Fruit fly (Drosophila melanogaster) whole organism, embryonic: ENCODE data around the gene CG9395.
A peak's percentile ranks its signal among the peaks of the same experiment; 100 is the strongest.

Source experiments
- Adf1 ChIP-seq: fragments of 200-800 bp; sonication (Bioruptor generic); IDR thresholded peaks from 2 replicates; pipeline ENCODE4 v1.3.6; 2022; ENCODE audit warnings: missing biosample characterization, missing genetic modification characterization
- Aef1 ChIP-seq: fragments of 200-800 bp; sonication (Bioruptor generic); IDR thresholded peaks from 3 replicates; pipeline ENCODE4 v1.3.6; 2022; ENCODE audit warnings: missing biosample characterization, missing genetic modification characterization
- B-H1 ChIP-seq: fragments of 200-800 bp; sonication (Bioruptor generic); IDR thresholded peaks from 3 replicates; pipeline ENCODE4 v1.3.6; 2022; ENCODE audit warnings: missing biosample characterization, missing genetic modification characterization
- Bgb ChIP-seq: fragments of 200-800 bp; sonication (Bioruptor generic); IDR thresholded peaks from 2 replicates; pipeline ENCODE4 v1.3.6; 2022; ENCODE audit warnings: missing biosample characterization, missing genetic modification characterization; ENCODE audit not compliant: partially characterized antibody
- CG10462 ChIP-seq: fragments of 200-800 bp; sonication (Bioruptor generic); optimal IDR thresholded peaks from 2 replicates; lab custom pipeline; 2016; ENCODE audit warnings: missing biosample characterization, missing genetic modification characterization
- CG11456 ChIP-seq: fragments of 200-800 bp; sonication (Bioruptor generic); IDR thresholded peaks from 3 replicates; pipeline ENCODE4 v1.3.6; 2022; ENCODE audit warnings: missing biosample characterization, missing genetic modification characterization
- CG12236 ChIP-seq: fragments of 200-800 bp; sonication (Bioruptor generic); optimal IDR thresholded peaks from 2 replicates; lab custom pipeline; 2016; ENCODE audit warnings: missing biosample characterization, missing genetic modification characterization
- CG14965 ChIP-seq: fragments of 200-800 bp; sonication (Bioruptor generic); optimal IDR thresholded peaks from 2 replicates; lab custom pipeline; 2016; ENCODE audit warnings: missing biosample characterization, missing genetic modification characterization, borderline replicate concordance
- CG1529 ChIP-seq: fragments of 200-800 bp; sonication (Bioruptor generic); optimal IDR thresholded peaks from 3 replicates; lab custom pipeline; 2018; ENCODE audit warnings: missing biosample characterization, missing genetic modification characterization
- CG1602 ChIP-seq: fragments of 200-800 bp; sonication (Bioruptor generic); optimal IDR thresholded peaks from 3 replicates; lab custom pipeline; 2016; ENCODE audit warnings: missing biosample characterization, missing genetic modification characterization
- CG30403 ChIP-seq: fragments of 200-800 bp; sonication (Bioruptor generic); optimal IDR thresholded peaks from 3 replicates; lab custom pipeline; 2016; ENCODE audit warnings: missing biosample characterization, missing genetic modification characterization
- CG3065 ChIP-seq: fragments of 200-800 bp; sonication (Bioruptor generic); optimal IDR thresholded peaks from 2 replicates; lab custom pipeline; 2016; ENCODE audit warnings: missing biosample characterization, missing genetic modification characterization
- CG3281 ChIP-seq: fragments of 200-800 bp; sonication (Bioruptor generic); optimal IDR thresholded peaks from 3 replicates; lab custom pipeline; 2017; ENCODE audit warnings: missing biosample characterization, mild to moderate bottlenecking, missing genetic modification characterization
- CG7745 ChIP-seq: fragments of 200-800 bp; sonication (Bioruptor generic); optimal IDR thresholded peaks from 2 replicates; lab custom pipeline; 2018; ENCODE audit warnings: missing biosample characterization, mild to moderate bottlenecking, missing genetic modification characterization, moderate library complexity
- CG7839 ChIP-seq: fragments of 200-800 bp; sonication (Bioruptor generic); optimal IDR thresholded peaks from 3 replicates; lab custom pipeline; 2018; ENCODE audit warnings: missing biosample characterization, mild to moderate bottlenecking, missing genetic modification characterization, moderate library complexity
- CG9876 ChIP-seq: fragments of 200-800 bp; sonication (Bioruptor generic); optimal IDR thresholded peaks from 2 replicates; lab custom pipeline; 2016; ENCODE audit warnings: missing biosample characterization, missing genetic modification characterization
- CG9932 ChIP-seq: fragments of 200-800 bp; sonication (Bioruptor generic); IDR thresholded peaks from 2 replicates; pipeline ENCODE4 v1.3.6; 2022; ENCODE audit warnings: missing biosample characterization, missing genetic modification characterization
- D ChIP-seq, 2 experiments: fragments of 200-800 bp in 1 of 2; fragments of >200 bp in 1 of 2; sonication (Bioruptor generic) in 1 of 2; optimal IDR thresholded peaks; 2 replicates in 1 of 2; 3 replicates in 1 of 2; lab custom pipeline; 2017; ENCODE audit warnings: mild to moderate bottlenecking in 1 of 2, missing biosample characterization in 1 of 2, missing genetic modification characterization in 1 of 2, missing genetic modification reagents in 1 of 2
- Dll ChIP-seq: fragments of 200-800 bp; sonication (Bioruptor generic); IDR thresholded peaks from 4 replicates; pipeline ENCODE4 v1.3.6; 2022; ENCODE audit warnings: missing biosample characterization, missing genetic modification characterization; ENCODE audit not compliant: partially characterized antibody
- Ets97D ChIP-seq: fragments of 200-800 bp; sonication (Bioruptor generic); optimal IDR thresholded peaks from 3 replicates; lab custom pipeline; 2016; ENCODE audit warnings: missing biosample characterization, missing genetic modification characterization
- Hey ChIP-seq: fragments of 200-800 bp; sonication (Bioruptor generic); optimal IDR thresholded peaks from 3 replicates; lab custom pipeline; 2018; ENCODE audit warnings: missing biosample characterization, mild to moderate bottlenecking, missing genetic modification characterization
- Lim3 ChIP-seq: fragments of 200-800 bp; sonication (Bioruptor generic); IDR thresholded peaks from 2 replicates; pipeline ENCODE4 v1.3.6; 2022; ENCODE audit warnings: missing biosample characterization, missing genetic modification characterization
- Nf-YA ChIP-seq: fragments of 200-800 bp; sonication (Bioruptor generic); IDR thresholded peaks from 2 replicates; pipeline ENCODE4 v1.3.6; 2022; ENCODE audit warnings: missing biosample characterization, missing genetic modification characterization
- Poxn ChIP-seq: fragments of 200-800 bp; sonication (Bioruptor generic); IDR thresholded peaks from 2 replicates; pipeline ENCODE4 v1.3.6; 2022; ENCODE audit warnings: missing biosample characterization, missing genetic modification characterization
- TFAM ChIP-seq: fragments of 200-800 bp; sonication (Bioruptor generic); optimal IDR thresholded peaks from 2 replicates; lab custom pipeline; 2017; ENCODE audit warnings: missing biosample characterization, missing genetic modification characterization, inconsistent platforms
- Tbp ChIP-seq: fragments of >200 bp; optimal IDR thresholded peaks from 2 replicates; lab custom pipeline; 2018; ENCODE audit warnings: missing biosample characterization, missing genetic modification characterization
- YL-1 ChIP-seq: fragments of 200-800 bp; sonication (Bioruptor generic); optimal IDR thresholded peaks from 3 replicates; lab custom pipeline; 2017; ENCODE audit warnings: missing biosample characterization, mild to moderate bottlenecking, missing genetic modification characterization
- bbx ChIP-seq: fragments of 200-800 bp; sonication (Bioruptor generic); IDR thresholded peaks from 2 replicates; pipeline ENCODE4 v1.3.6; 2022; ENCODE audit warnings: missing biosample characterization, missing genetic modification characterization; ENCODE audit not compliant: partially characterized antibody
- btn ChIP-seq: fragments of 200-800 bp; sonication (Bioruptor generic); optimal IDR thresholded peaks from 2 replicates; lab custom pipeline; 2016; ENCODE audit warnings: missing biosample characterization, missing genetic modification characterization
- chif ChIP-seq, 2 experiments: fragments of 200-800 bp; sonication (Bioruptor generic); optimal IDR thresholded peaks; 3 replicates each; lab custom pipeline; 2016; ENCODE audit warnings: missing biosample characterization in 2 of 2, missing genetic modification characterization in 2 of 2
- dimm ChIP-seq: fragments of 200-800 bp; sonication (Bioruptor generic); IDR thresholded peaks from 2 replicates; pipeline ENCODE4 v1.3.6; 2022; ENCODE audit warnings: missing biosample characterization, missing genetic modification characterization
- dpn ChIP-seq, 2 experiments: fragments of 200-800 bp; sonication (Bioruptor generic); optimal IDR thresholded peaks; 3 replicates each; lab custom pipeline; 2016; ENCODE audit warnings: missing biosample characterization in 2 of 2, missing genetic modification characterization in 2 of 2
- fru ChIP-seq: fragments of >200 bp; optimal IDR thresholded peaks from 2 replicates; lab custom pipeline; 2017
- gem ChIP-seq: fragments of 200-800 bp; sonication (Bioruptor generic); optimal IDR thresholded peaks from 2 replicates; lab custom pipeline; 2019; ENCODE audit warnings: missing biosample characterization, mild to moderate bottlenecking, missing genetic modification characterization, moderate library complexity
- grn ChIP-seq: fragments of 200-800 bp; sonication (Bioruptor generic); optimal IDR thresholded peaks from 3 replicates; lab custom pipeline; 2017; ENCODE audit warnings: missing biosample characterization, missing genetic modification characterization
- her ChIP-seq: fragments of 200-800 bp; sonication (Bioruptor generic); optimal IDR thresholded peaks from 2 replicates; lab custom pipeline; 2016; ENCODE audit warnings: missing biosample characterization, missing genetic modification characterization
- hth ChIP-seq: fragments of >200 bp; optimal IDR thresholded peaks from 2 replicates; lab custom pipeline; 2017; ENCODE audit warnings: inconsistent platforms
- lilli ChIP-seq: fragments of 200-800 bp; sonication (Bioruptor generic); optimal IDR thresholded peaks from 3 replicates; lab custom pipeline; 2016; ENCODE audit warnings: missing biosample characterization, missing genetic modification characterization
- nmo ChIP-seq: fragments of 200-800 bp; sonication (Bioruptor generic); optimal IDR thresholded peaks from 2 replicates; lab custom pipeline; 2018; ENCODE audit warnings: missing biosample characterization, mild to moderate bottlenecking, missing genetic modification characterization, moderate library complexity
- pan ChIP-seq, 4 experiments: fragments of >200 bp in 3 of 4; fragments of 200-800 bp in 1 of 4; sonication (Bioruptor generic) in 1 of 4; optimal IDR thresholded peaks in 3 of 4; IDR thresholded peaks in 1 of 4; 2 replicates each; pipeline versions ENCODE4 v1.3.6 to Lab custom; 2017 to 2022; ENCODE audit warnings: missing biosample characterization in 2 of 4, missing genetic modification characterization in 2 of 4, mixed read lengths in 1 of 4
- phol ChIP-seq: fragments of 200-800 bp; sonication (Bioruptor generic); optimal IDR thresholded peaks from 3 replicates; lab custom pipeline; 2018; ENCODE audit warnings: missing biosample characterization, mild to moderate bottlenecking, missing genetic modification characterization, moderate library complexity
- pita ChIP-seq: fragments of 200-800 bp; sonication (Bioruptor generic); optimal IDR thresholded peaks from 2 replicates; lab custom pipeline; 2017; ENCODE audit warnings: missing biosample characterization, mild to moderate bottlenecking, missing genetic modification characterization
- prd ChIP-seq, 3 experiments: fragments of >200 bp in 2 of 3; fragments of 200-800 bp in 1 of 3; sonication (Bioruptor generic) in 1 of 3; optimal IDR thresholded peaks in 2 of 3; IDR thresholded peaks in 1 of 3; 2 replicates in 2 of 3; 3 replicates in 1 of 3; pipeline versions ENCODE4 v1.3.6 to Lab custom; 2017 to 2022; ENCODE audit warnings: missing biosample characterization in 1 of 3, missing genetic modification characterization in 1 of 3
- pros ChIP-seq: fragments of 200-800 bp; sonication (Bioruptor generic); optimal IDR thresholded peaks from 3 replicates; lab custom pipeline; 2019; ENCODE audit warnings: missing biosample characterization, mild to moderate bottlenecking, missing genetic modification characterization, moderate library complexity
- psq ChIP-seq: fragments of 200-800 bp; sonication (Bioruptor generic); optimal IDR thresholded peaks from 2 replicates; lab custom pipeline; 2017; ENCODE audit warnings: missing biosample characterization, missing genetic modification characterization
- pzg ChIP-seq: fragments of 200-800 bp; sonication (Bioruptor generic); optimal IDR thresholded peaks from 3 replicates; lab custom pipeline; 2018; ENCODE audit warnings: missing biosample characterization, mild to moderate bottlenecking, missing genetic modification characterization, moderate library complexity
- ranshi ChIP-seq: fragments of 200-800 bp; sonication (Bioruptor generic); IDR thresholded peaks from 2 replicates; pipeline ENCODE4 v1.3.6; 2022; ENCODE audit warnings: missing biosample characterization, missing genetic modification characterization
- ro ChIP-seq: fragments of 200-800 bp; sonication (Bioruptor generic); IDR thresholded peaks from 2 replicates; pipeline ENCODE4 v1.3.6; 2022; ENCODE audit warnings: missing biosample characterization, missing genetic modification characterization
- salm ChIP-seq: fragments of 200-800 bp; sonication (Bioruptor generic); optimal IDR thresholded peaks from 2 replicates; lab custom pipeline; 2018; ENCODE audit warnings: missing biosample characterization, mild to moderate bottlenecking, missing genetic modification characterization
- stc ChIP-seq: fragments of 200-800 bp; sonication (Bioruptor generic); IDR thresholded peaks from 2 replicates; pipeline ENCODE4 v1.3.6; 2022; ENCODE audit warnings: missing biosample characterization, missing genetic modification characterization

CG9395 gene

dm6 chr2L:13368940-13369339 lies 14.1 kb upstream of the CG9395 start, which contains the start of gene CG31855:
CG31855 (plus strand) TSS chr2L:13369204.
- no peak for TF ChIP-seq Tbp (GFP tag; lab: Kevin White, UChicago)
- TF ChIP-seq prd (optimal IDR thresholded peaks at IDR 0.05; lab: Kevin White, UChicago) = no peak
- TF ChIP-seq prd (GFP tag; IDR thresholded peaks at IDR 0.05; lab: Robert Waterston, UW) = peak; percentile 83
- TF ChIP-seq bbx (GFP tag; lab: Robert Waterston, UW) = no peak
- no peak for TF ChIP-seq btn (GFP tag; lab: Kevin White, UChicago)
- peak; percentile 90 for TF ChIP-seq CG30403 (GFP tag; lab: Kevin White, UChicago)
- TF ChIP-seq CG14965 = no peak
- peak; percentile 80 to 90 for TF ChIP-seq dpn (GFP tag; optimal IDR thresholded peaks at IDR 0.05; lab: Kevin White, UChicago)
- peak; percentile 79 for TF ChIP-seq YL-1 (GFP tag; lab: Kevin White, UChicago)
- peak; percentile 19; the same call in 1 of the 3 replicates for TF ChIP-seq B-H1 (GFP tag; lab: Robert Waterston, UW)
- peak; percentile 28 for TF ChIP-seq Hey (tag; lab: Kevin White, UChicago)
- no peak for TF ChIP-seq Lim3 (GFP tag; lab: Robert Waterston, UW)
- TF ChIP-seq salm (tag; lab: Kevin White, UChicago) = peak; percentile 36
- no peak for TF ChIP-seq grn
- TF ChIP-seq pan (optimal IDR thresholded peaks at IDR 0.05; lab: Kevin White, UChicago) = no peak
- TF ChIP-seq pan (GFP tag; optimal IDR thresholded peaks at IDR 0.05 in 1 of 2, IDR thresholded peaks at IDR 0.05 in 1 of 2) = peak in 1 of 2 experiments; percentile 88
- TF ChIP-seq Poxn (GFP tag; lab: Robert Waterston, UW) = peak; percentile 41; the same call in 1 of the 2 replicates
- peak; percentile 15 for TF ChIP-seq CG9876
- TF ChIP-seq Adf1 (GFP tag; lab: Robert Waterston, UW) = no peak; the same call in 1 of the 2 replicates
- peak; percentile 76 for TF ChIP-seq stc (GFP tag; lab: Robert Waterston, UW)
- TF ChIP-seq CG11456 (GFP tag; lab: Robert Waterston, UW) = peak; percentile 90
- peak; percentile 39; the same call in 1 of the 2 replicates for TF ChIP-seq ro
- peak; percentile 49 for TF ChIP-seq CG3065
- TF ChIP-seq CG3281 (GFP tag; lab: Kevin White, UChicago) = peak; percentile 84
- no peak for TF ChIP-seq TFAM (GFP tag; lab: Kevin White, UChicago)
- TF ChIP-seq CG7839 (tag; lab: Kevin White, UChicago) = peak; percentile 82
- no peak for TF ChIP-seq CG7745
- TF ChIP-seq her = peak; percentile 73
- TF ChIP-seq psq (GFP tag; lab: Kevin White, UChicago) = peak; percentile 7
- peak; percentile 73 for TF ChIP-seq CG1602
- peak; percentile 70 for TF ChIP-seq phol (tag; lab: Kevin White, UChicago)
- TF ChIP-seq fru = no peak
- no peak for TF ChIP-seq pros
- TF ChIP-seq D (optimal IDR thresholded peaks at IDR 0.05; lab: Kevin White, UChicago) = no peak
- peak; percentile 56 for TF ChIP-seq D (GFP tag; optimal IDR thresholded peaks at IDR 0.05; lab: Kevin White, UChicago)
- no peak for TF ChIP-seq hth (lab: Kevin White, UChicago)
- TF ChIP-seq Ets97D = peak; percentile 72
- peak; percentile 63 for TF ChIP-seq pzg (GFP tag; lab: Kevin White, UChicago)
- TF ChIP-seq chif (GFP tag; optimal IDR thresholded peaks at IDR 0.05; lab: Kevin White, UChicago) = peak; percentile 66 to 73
- TF ChIP-seq CG10462 (GFP tag; lab: Kevin White, UChicago) = peak; percentile 74
- TF ChIP-seq nmo (GFP tag; lab: Kevin White, UChicago) = peak; percentile 62
- peak; percentile 89 for TF ChIP-seq Aef1
- TF ChIP-seq CG9932 (GFP tag; lab: Robert Waterston, UW) = peak; percentile 95
- peak; percentile 93 for TF ChIP-seq lilli (GFP tag; lab: Kevin White, UChicago)
- TF ChIP-seq gem = peak; percentile 85
- no peak for TF ChIP-seq CG12236 (GFP tag; lab: Kevin White, UChicago)
- TF ChIP-seq dimm (GFP tag; lab: Robert Waterston, UW) = 0 out of 2 replicates have a peak, but pooled peaks have one; percentile 53
- TF ChIP-seq CG1529 (GFP tag; lab: Kevin White, UChicago) = peak; percentile 56
- TF ChIP-seq Dll (GFP tag; lab: Robert Waterston, UW) = no peak
- TF ChIP-seq Bgb = peak; percentile 49; the same call in 1 of the 2 replicates
- TF ChIP-seq ranshi = peak; percentile 80
- peak; percentile 62 for TF ChIP-seq Nf-YA
- no peak for TF ChIP-seq pita (GFP tag; lab: Kevin White, UChicago)
